Worm (Caenorhabditis elegans) whole organism, mixed stage, embryonic: ENCODE measurements around the gene C15H7.4.
"Not testable (repeated sequence)": the region's sequence is repeated elsewhere in the genome, so short reads cannot be mapped to it uniquely, and the experiment has no call there.

Experiments used
- drap-1 ChIP-seq: fragments of 200-800 bp; sonication (Bioruptor generic); optimal IDR thresholded peaks from 3 replicates; lab custom pipeline; 2018; ENCODE audit warnings: mild to moderate bottlenecking, missing genetic modification characterization, missing compliant biosample characterization
- elt-3 ChIP-seq: fragments of 150-350 bp; optimal IDR thresholded peaks from 2 replicates; lab custom pipeline; 2014; ENCODE audit warnings: missing biosample characterization, missing genetic modification characterization
- snpc-4 ChIP-seq: fragments of 150-350 bp; optimal IDR thresholded peaks from 2 replicates; lab custom pipeline; 2014; ENCODE audit warnings: missing biosample characterization, missing genetic modification characterization
- unc-62 ChIP-seq: fragments of 150-350 bp; optimal IDR thresholded peaks from 2 replicates; lab custom pipeline; 2014; ENCODE audit warnings: missing biosample characterization, missing genetic modification reagents, missing genetic modification characterization
- ztf-11 ChIP-seq: fragments of 150-350 bp; optimal IDR thresholded peaks from 2 replicates; lab custom pipeline; 2014; ENCODE audit warnings: missing biosample characterization, missing genetic modification characterization

DNA sequence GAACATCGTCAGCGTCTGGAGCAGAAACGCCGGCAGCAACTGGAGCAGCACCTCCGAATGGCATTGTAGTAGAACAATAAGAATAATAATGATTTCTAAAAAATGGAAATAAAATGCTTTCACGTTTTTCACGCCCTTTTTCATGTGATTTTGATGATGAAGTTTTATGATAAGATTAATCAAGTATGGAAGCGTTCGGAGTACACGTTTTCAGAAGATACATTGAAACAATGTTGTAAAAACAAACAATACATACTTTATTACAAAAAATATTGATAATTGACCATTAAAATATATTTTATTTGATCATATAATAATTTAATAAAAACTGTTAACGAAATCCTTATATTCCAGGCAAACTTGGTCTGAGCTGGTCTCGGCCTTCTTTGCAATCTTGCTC is 25.5 kb upstream of the C15H7.4 start, which contains the start of gene C07A9.13:
- not testable (repeated sequence) for TF ChIP-seq ztf-11 (tag; lab: Kevin White, UChicago); unc-62 (GFP tag; lab: Kevin White, UChicago); snpc-4; drap-1 (GFP tag; lab: Kevin White, UChicago); elt-3 (tag; lab: Kevin White, UChicago)
